Worm (Caenorhabditis elegans): Measurements from ENCODE around the gene R05G9.5.

DNA sequence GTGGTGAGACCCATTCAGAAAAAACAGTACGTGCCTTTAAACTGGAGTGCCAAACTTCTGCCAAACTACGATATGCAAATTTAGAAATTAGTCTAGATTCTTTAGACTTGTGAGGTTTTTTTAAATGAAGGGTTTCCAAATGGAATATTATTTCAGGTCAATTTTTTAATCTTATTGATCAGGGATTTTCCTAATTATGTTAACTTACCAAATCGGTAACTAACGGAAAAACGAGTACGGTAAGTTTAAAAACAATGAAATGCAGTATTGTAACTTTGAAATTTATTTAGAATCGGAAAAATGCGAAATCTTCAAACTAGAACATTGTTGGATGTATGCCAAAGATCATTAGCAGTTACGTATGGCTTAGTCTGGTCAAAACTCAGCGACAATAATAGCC lies 16.2 kb upstream of the R05G9.5 start, which contains the start of gene C56E6.7:
- no peak for TF ChIP-seq ztf-23 (GFP tag; IDR thresholded peaks at IDR 0.05)
- no peak for TF ChIP-seq tab-1 (GFP tag; IDR thresholded peaks at IDR 0.05)
